Worm (Caenorhabditis elegans) whole organism, mixed stage, embryonic: ENCODE data around the gene mab-3.

Experiments
- ces-1 ChIP-seq: fragments of 150-350 bp; optimal IDR thresholded peaks from 2 replicates; lab custom pipeline; 2014; ENCODE audit warnings: missing biosample characterization, missing genetic modification reagents, missing genetic modification characterization
- elt-1 ChIP-seq: sonication (generic microtip); optimal IDR thresholded peaks from 2 replicates; lab custom pipeline; 2017; ENCODE audit warnings: missing genetic modification characterization, mild to moderate bottlenecking, missing compliant biosample characterization, antibody characterized with exemption, moderate library complexity, borderline replicate concordance; ENCODE audit not compliant: insufficient read depth
- ham-2 ChIP-seq: fragments of 200-800 bp; sonication (Bioruptor generic); optimal IDR thresholded peaks from 2 replicates; lab custom pipeline; 2018; ENCODE audit warnings: mild to moderate bottlenecking, missing genetic modification characterization, missing compliant biosample characterization
- lin-13 ChIP-seq: fragments of 150-350 bp; optimal IDR thresholded peaks from 2 replicates; lab custom pipeline; 2014; ENCODE audit warnings: missing biosample characterization, missing genetic modification characterization
- nhr-12 ChIP-seq: fragments of 150-350 bp; optimal IDR thresholded peaks from 2 replicates; lab custom pipeline; 2014; ENCODE audit warnings: missing biosample characterization, missing genetic modification characterization
- nhr-2 ChIP-seq: fragments of 150-350 bp; optimal IDR thresholded peaks from 2 replicates; lab custom pipeline; 2014; ENCODE audit warnings: missing biosample characterization, missing genetic modification characterization
- nhr-237 ChIP-seq: fragments of 150-350 bp; optimal IDR thresholded peaks from 2 replicates; lab custom pipeline; 2014; ENCODE audit warnings: missing biosample characterization, missing genetic modification characterization
- nhr-28 ChIP-seq: fragments of 150-350 bp; optimal IDR thresholded peaks from 2 replicates; lab custom pipeline; 2014; ENCODE audit warnings: missing biosample characterization, missing genetic modification characterization
- ztf-11 ChIP-seq: fragments of 150-350 bp; optimal IDR thresholded peaks from 2 replicates; lab custom pipeline; 2014; ENCODE audit warnings: missing biosample characterization, missing genetic modification characterization

DNA sequence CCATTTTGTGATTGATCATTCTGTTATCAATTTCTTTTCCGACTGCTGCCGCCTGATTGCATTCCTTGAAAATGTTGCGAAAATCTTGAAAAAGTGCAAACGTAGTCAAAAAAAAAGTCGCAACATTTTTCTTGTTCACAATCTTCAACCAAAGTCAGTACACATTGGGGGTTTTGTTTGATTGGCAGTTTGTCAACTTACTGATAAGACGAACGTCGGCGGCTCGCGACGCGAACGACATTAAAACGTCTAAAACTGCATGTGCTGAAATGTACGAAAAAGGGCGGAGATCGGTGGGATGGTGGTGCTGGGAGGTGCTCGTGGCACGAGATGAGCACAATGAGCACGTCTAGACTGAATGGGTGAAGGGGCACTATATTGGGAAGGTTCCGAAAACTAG, 6.9 kb downstream of the mab-3 start:
- no peak for TF ChIP-seq nhr-237 (tag; lab: Kevin White, UChicago)
- TF ChIP-seq ztf-11 (tag; lab: Kevin White, UChicago): no peak
- TF ChIP-seq elt-1 (tag; lab: Kevin White, UChicago): no peak
- no peak for TF ChIP-seq nhr-2 (tag; lab: Kevin White, UChicago)
- no peak for TF ChIP-seq nhr-28 (tag; lab: Kevin White, UChicago)
- no peak for TF ChIP-seq nhr-12
- no peak for TF ChIP-seq ham-2
- TF ChIP-seq ces-1 (GFP tag; lab: Kevin White, UChicago): no peak
- no peak for TF ChIP-seq lin-13
